Fruit fly (Drosophila melanogaster) S2 (cell line): Measurements from ENCODE around the gene CG31249.

Source experiments
- CG8478 ChIP-seq: fragments of >200 bp; optimal IDR thresholded peaks from 2 replicates; lab custom pipeline; 2018
- CTCF ChIP-seq, 2 experiments: fragments of >200 bp; optimal IDR thresholded peaks; 2 replicates each; lab custom pipeline; 2018

dm6 chr3R:17680639-17681302 is 6.1 kb downstream of the CG31249 start:
- TF ChIP-seq CTCF (optimal IDR thresholded peaks at IDR 0.05; lab: Kevin White, UChicago) (no peak), CG8478 (lab: Kevin White, UChicago) (no peak)
